Fruit fly (Drosophila melanogaster): ENCODE results near the gene CG46280.

dm6 chr3R:13075728-13076127, 45.3 kb upstream of the CG46280 start:
- TF ChIP-seq Atf6 (GFP tag; IDR thresholded peaks at IDR 0.05), result no peak
- TF ChIP-seq Dll (GFP tag; IDR thresholded peaks at IDR 0.05; ENCODE audit: partially characterized antibody), result no peak
- TF ChIP-seq Ssrp (tag; optimal IDR thresholded peaks at IDR 0.05), result no peak
- peak; percentile 8 for TF ChIP-seq kni (GFP tag; optimal IDR thresholded peaks at IDR 0.05)
- TF ChIP-seq CG7928 (GFP tag; optimal IDR thresholded peaks at IDR 0.05), result no peak
- TF ChIP-seq chm (GFP tag; IDR thresholded peaks at IDR 0.05), result no peak

All from whole organism, embryonic.